Worm (Caenorhabditis elegans) whole organism, L4 larva: ENCODE measurements around the gene dhs-28.

ENCODE experiments used
- F10B5.3 ChIP-seq: sonication (generic microtip); optimal IDR thresholded peaks from 2 replicates; lab custom pipeline; 2016; ENCODE audit warnings: mild to moderate bottlenecking, missing genetic modification characterization, missing compliant biosample characterization
- F26F4.8 ChIP-seq: fragments of 200-800 bp; sonication (Bioruptor generic); conservative IDR thresholded peaks from 2 replicates; pipeline ENCODE4 v1.3.6; 2022; ENCODE audit warnings: missing genetic modification characterization, missing compliant biosample characterization
- ZK337.2 ChIP-seq: fragments of 200-800 bp; sonication (Bioruptor generic); IDR thresholded peaks from 2 replicates; pipeline ENCODE4 v1.3.6; 2022; ENCODE audit warnings: missing genetic modification reagents, missing genetic modification characterization, missing compliant biosample characterization
- ZK546.5 ChIP-seq, 2 experiments: sonication (generic microtip); optimal IDR thresholded peaks; 2 replicates each; lab custom pipeline; 2017; ENCODE audit warnings: missing biosample characterization in 2 of 2, missing genetic modification characterization in 2 of 2
- aly-2 ChIP-seq: sonication (generic microtip); optimal IDR thresholded peaks from 2 replicates; lab custom pipeline; 2018; ENCODE audit warnings: missing biosample characterization, missing genetic modification characterization
- attf-4 ChIP-seq: sonication (generic microtip); optimal IDR thresholded peaks from 3 replicates; lab custom pipeline; 2017; ENCODE audit warnings: missing biosample characterization, missing genetic modification characterization
- ceh-20 ChIP-seq: fragments of 200-800 bp; sonication (Bioruptor generic); IDR thresholded peaks from 2 replicates; pipeline ENCODE4 v1.3.6; 2022; ENCODE audit warnings: missing genetic modification reagents, missing genetic modification characterization, missing compliant biosample characterization
- ceh-32 ChIP-seq: sonication (generic microtip); optimal IDR thresholded peaks from 2 replicates; lab custom pipeline; 2016; ENCODE audit warnings: mild to moderate bottlenecking, missing genetic modification characterization, missing compliant biosample characterization; ENCODE audit not compliant: poor library complexity
- ceh-44 ChIP-seq: fragments of 200-800 bp; sonication (Bioruptor generic); IDR thresholded peaks from 2 replicates; pipeline ENCODE4 v1.3.6; 2022; ENCODE audit warnings: missing genetic modification reagents, missing genetic modification characterization, missing compliant biosample characterization
- ceh-62 ChIP-seq: sonication (generic microtip); optimal IDR thresholded peaks from 2 replicates; lab custom pipeline; 2017; ENCODE audit warnings: missing biosample characterization, missing genetic modification characterization
- ceh-82 ChIP-seq: sonication (generic microtip); optimal IDR thresholded peaks from 2 replicates; lab custom pipeline; 2017; ENCODE audit warnings: missing biosample characterization, missing genetic modification characterization
- ces-1 ChIP-seq: fragments of 150-350 bp; sonication (generic microtip); optimal IDR thresholded peaks from 4 replicates; lab custom pipeline; 2014; ENCODE audit warnings: missing biosample characterization, missing genetic modification reagents, missing genetic modification characterization
- ctbp-1 ChIP-seq: fragments of 200-800 bp; sonication (Bioruptor generic); IDR thresholded peaks from 2 replicates; pipeline ENCODE4 v1.3.6; 2022; ENCODE audit warnings: missing genetic modification reagents, missing genetic modification characterization, missing compliant biosample characterization
- daf-12 ChIP-seq: fragments of 150-350 bp; optimal IDR thresholded peaks from 2 replicates; lab custom pipeline; 2014; ENCODE audit warnings: missing biosample characterization, missing genetic modification reagents, missing genetic modification characterization
- daf-16 ChIP-seq, 3 experiments: sonication (generic microtip); optimal IDR thresholded peaks; 2 replicates each; lab custom pipeline; 2016 to 2017; ENCODE audit warnings: missing genetic modification characterization in 3 of 3, missing genetic modification reagents in 3 of 3, mild to moderate bottlenecking in 2 of 3, missing compliant biosample characterization in 2 of 3, missing biosample characterization in 1 of 3, moderate library complexity in 1 of 3
- daf-19 ChIP-seq: fragments of 200-800 bp; sonication (Bioruptor generic); conservative IDR thresholded peaks from 2 replicates; pipeline ENCODE4 v1.3.6; 2022; ENCODE audit warnings: missing genetic modification characterization, missing compliant biosample characterization
- daf-8 ChIP-seq: fragments of 200-800 bp; sonication (Bioruptor generic); IDR thresholded peaks from 2 replicates; pipeline ENCODE4 v1.3.6; 2022; ENCODE audit warnings: missing genetic modification characterization, missing compliant biosample characterization
- dmd-8 ChIP-seq: fragments of 200-800 bp; sonication (Bioruptor generic); IDR thresholded peaks from 2 replicates; pipeline ENCODE4 v1.3.6; 2022; ENCODE audit warnings: missing genetic modification characterization, missing compliant biosample characterization
- dmd-9 ChIP-seq: fragments of 200-800 bp; sonication (Bioruptor generic); IDR thresholded peaks from 2 replicates; pipeline ENCODE4 v1.3.6; 2022; ENCODE audit warnings: missing genetic modification reagents, missing genetic modification characterization, missing compliant biosample characterization
- duxl-1 ChIP-seq: sonication (generic microtip); optimal IDR thresholded peaks from 2 replicates; lab custom pipeline; 2016; ENCODE audit warnings: mild to moderate bottlenecking, missing genetic modification characterization, moderate library complexity, missing compliant biosample characterization; ENCODE audit not compliant: poor library complexity
- dve-1 ChIP-seq: sonication (generic microtip); optimal IDR thresholded peaks from 2 replicates; lab custom pipeline; 2017; ENCODE audit warnings: antibody characterized with exemption, mild to moderate bottlenecking, missing genetic modification characterization, missing compliant biosample characterization; ENCODE audit not compliant: insufficient read depth
- fkh-10 ChIP-seq: fragments of 150-350 bp; optimal IDR thresholded peaks from 2 replicates; lab custom pipeline; 2014; ENCODE audit warnings: missing biosample characterization, missing genetic modification reagents, missing genetic modification characterization
- hif-1 ChIP-seq, 2 experiments: sonication (generic microtip); optimal IDR thresholded peaks; 2 replicates each; lab custom pipeline; 2016 to 2017; ENCODE audit warnings: missing compliant biosample characterization in 2 of 2, missing genetic modification characterization in 2 of 2, missing genetic modification reagents in 2 of 2, missing genotype in 2 of 2, mild to moderate bottlenecking in 1 of 2
- hlh-11 ChIP-seq: fragments of 200-800 bp; sonication (Bioruptor generic); optimal IDR thresholded peaks from 2 replicates; lab custom pipeline; 2018; ENCODE audit warnings: mild to moderate bottlenecking, missing genetic modification characterization, missing compliant biosample characterization
- hlh-30 ChIP-seq: sonication (generic microtip); optimal IDR thresholded peaks from 2 replicates; lab custom pipeline; 2017; ENCODE audit warnings: antibody characterized with exemption, mild to moderate bottlenecking, missing genetic modification characterization, missing compliant biosample characterization; ENCODE audit not compliant: insufficient read depth
- hmg-1.1 ChIP-seq: fragments of 200-800 bp; sonication (Bioruptor generic); IDR thresholded peaks from 2 replicates; pipeline ENCODE4 v1.3.6; 2022; ENCODE audit warnings: missing genetic modification reagents, missing genetic modification characterization, missing compliant biosample characterization
- lim-7 ChIP-seq: fragments of 200-800 bp; sonication (Bioruptor generic); IDR thresholded peaks from 2 replicates; pipeline ENCODE4 v1.3.6; 2022; ENCODE audit warnings: missing genetic modification characterization, missing compliant biosample characterization
- lin-13 ChIP-seq: fragments of 150-350 bp; optimal IDR thresholded peaks from 2 replicates; lab custom pipeline; 2014; ENCODE audit warnings: missing biosample characterization, missing genetic modification reagents, missing genetic modification characterization
- lin-15B ChIP-seq: fragments of 150-350 bp; sonication (generic microtip); optimal IDR thresholded peaks from 3 replicates; lab custom pipeline; 2014; ENCODE audit warnings: missing biosample characterization, missing genetic modification characterization
- lin-29 ChIP-seq: fragments of 200-800 bp; sonication (Bioruptor generic); IDR thresholded peaks from 2 replicates; pipeline ENCODE4 v1.3.6; 2022; ENCODE audit warnings: missing genetic modification reagents, missing genetic modification characterization, missing compliant biosample characterization
- lin-39 ChIP-seq: fragments of 150-350 bp; optimal IDR thresholded peaks from 2 replicates; lab custom pipeline; 2014; ENCODE audit warnings: missing biosample characterization, missing genetic modification reagents, missing genetic modification characterization
- lir-3 ChIP-seq: sonication (generic microtip); optimal IDR thresholded peaks from 2 replicates; lab custom pipeline; 2016; ENCODE audit warnings: mild to moderate bottlenecking, missing genetic modification characterization, missing compliant biosample characterization
- madf-5 ChIP-seq, 2 experiments: fragments of 200-800 bp; sonication (Bioruptor generic); IDR thresholded peaks; 2 replicates each; pipeline ENCODE4 v1.3.6; 2022; ENCODE audit warnings: missing compliant biosample characterization in 2 of 2, missing genetic modification characterization in 2 of 2
- mes-2 ChIP-seq: sonication (generic microtip); optimal IDR thresholded peaks from 2 replicates; lab custom pipeline; 2016; ENCODE audit warnings: missing genotype, mild to moderate bottlenecking, missing genetic modification characterization, missing compliant biosample characterization; ENCODE audit not compliant: poor library complexity, severe bottlenecking
- mxl-2 ChIP-seq: fragments of 200-800 bp; sonication (Bioruptor generic); conservative IDR thresholded peaks from 2 replicates; pipeline ENCODE4 v1.3.6; 2022; ENCODE audit warnings: missing genetic modification reagents, missing genetic modification characterization, missing compliant biosample characterization
- mxl-3 ChIP-seq: fragments of 200-800 bp; sonication (Bioruptor generic); optimal IDR thresholded peaks from 2 replicates; lab custom pipeline; 2018; ENCODE audit warnings: mild to moderate bottlenecking, missing genetic modification characterization, missing compliant biosample characterization
- nhr-28 ChIP-seq: fragments of 150-350 bp; optimal IDR thresholded peaks from 2 replicates; lab custom pipeline; 2014; ENCODE audit warnings: missing biosample characterization, missing genetic modification characterization
- nhr-41 ChIP-seq: fragments of 200-800 bp; sonication (Bioruptor generic); IDR thresholded peaks from 2 replicates; pipeline ENCODE4 v1.3.6; 2022; ENCODE audit warnings: missing genetic modification reagents, missing genetic modification characterization, missing compliant biosample characterization
- saeg-2 ChIP-seq: fragments of 200-800 bp; sonication (Bioruptor generic); IDR thresholded peaks from 2 replicates; pipeline ENCODE4 v1.3.6; 2022; ENCODE audit warnings: missing genetic modification reagents, missing genetic modification characterization, missing compliant biosample characterization
- set-16 ChIP-seq: fragments of 200-800 bp; sonication (Bioruptor generic); IDR thresholded peaks from 2 replicates; pipeline ENCODE4 v1.3.6; 2022; ENCODE audit warnings: missing genetic modification reagents, missing genetic modification characterization, missing compliant biosample characterization
- skn-1 ChIP-seq: fragments of 150-350 bp; optimal IDR thresholded peaks from 2 replicates; lab custom pipeline; 2014; ENCODE audit warnings: missing biosample characterization, missing genetic modification characterization
- spr-1 ChIP-seq: sonication (generic microtip); optimal IDR thresholded peaks from 2 replicates; lab custom pipeline; 2016; ENCODE audit warnings: mild to moderate bottlenecking, missing genetic modification characterization, missing compliant biosample characterization
- spr-3 ChIP-seq: fragments of 200-800 bp; sonication (Bioruptor generic); optimal IDR thresholded peaks from 2 replicates; lab custom pipeline; 2018; ENCODE audit warnings: mild to moderate bottlenecking, missing genetic modification characterization, missing compliant biosample characterization
- tra-1 ChIP-seq: fragments of 200-800 bp; sonication (Bioruptor generic); IDR thresholded peaks from 2 replicates; pipeline ENCODE4 v1.3.6; 2022; ENCODE audit warnings: missing genetic modification reagents, missing genetic modification characterization, missing compliant biosample characterization
- unc-130 ChIP-seq: sonication (generic microtip); optimal IDR thresholded peaks from 2 replicates; lab custom pipeline; 2016; ENCODE audit warnings: missing genetic modification reagents, missing genetic modification characterization, missing compliant biosample characterization
- zag-1 ChIP-seq: fragments of 150-350 bp; optimal IDR thresholded peaks from 2 replicates; lab custom pipeline; 2014; ENCODE audit warnings: missing biosample characterization, missing genetic modification characterization
- zfp-2 ChIP-seq: sonication (generic microtip); optimal IDR thresholded peaks from 2 replicates; lab custom pipeline; 2016; ENCODE audit warnings: mild to moderate bottlenecking, missing genetic modification characterization, missing compliant biosample characterization
- zip-11 ChIP-seq: fragments of 200-800 bp; sonication (Bioruptor generic); IDR thresholded peaks from 2 replicates; pipeline ENCODE4 v1.3.6; 2022; ENCODE audit warnings: missing genetic modification characterization, missing compliant biosample characterization
- zip-2 ChIP-seq: fragments of 150-350 bp; optimal IDR thresholded peaks from 2 replicates; lab custom pipeline; 2014; ENCODE audit warnings: missing biosample characterization, missing genetic modification characterization
- ztf-7 ChIP-seq: fragments of 150-350 bp; optimal IDR thresholded peaks from 2 replicates; lab custom pipeline; 2014; ENCODE audit warnings: missing biosample characterization, missing genetic modification characterization

dhs-28 gene

ce11 chrX:6867707-6868106 lies 49.5 kb downstream of the dhs-28 start (continued):
- peak; percentile 81 for TF ChIP-seq lir-3
- peak; percentile 81 for TF ChIP-seq ctbp-1 (GFP tag; lab: Robert Waterston, UW)
- no peak for TF ChIP-seq skn-1 (tag; lab: Kevin White, UChicago)
- no peak for TF ChIP-seq zip-2 (tag; lab: Kevin White, UChicago)
- peak; percentile 92 for TF ChIP-seq lim-7 (GFP tag; lab: Robert Waterston, UW)
- peak; percentile 67 for TF ChIP-seq spr-3
- TF ChIP-seq lin-13, result peak; percentile 73
- no peak for TF ChIP-seq lin-39 (tag; lab: Kevin White, UChicago)
- TF ChIP-seq unc-130, result no peak
- TF ChIP-seq ceh-62 (tag; lab: Kevin White, UChicago), result no peak
- TF ChIP-seq set-16, result no peak
- peak; percentile 76 for TF ChIP-seq hmg-1.1 (GFP tag; lab: Robert Waterston, UW)
- no peak for TF ChIP-seq ztf-7 (tag; lab: Kevin White, UChicago)
- TF ChIP-seq ZK337.2 (GFP tag; lab: Robert Waterston, UW), result 0 out of 2 replicates have a peak, but pooled peaks have one; percentile 4
- no peak for TF ChIP-seq lin-15B
- no peak for TF ChIP-seq ceh-32
- TF ChIP-seq hlh-11 (tag; lab: Kevin White, UChicago), result peak; percentile 68
- no peak for TF ChIP-seq fkh-10 (GFP tag; lab: Kevin White, UChicago)
- TF ChIP-seq zag-1, result no peak
- TF ChIP-seq tra-1 (GFP tag; lab: Robert Waterston, UW), result peak; percentile 72
- TF ChIP-seq ceh-82 (tag; lab: Kevin White, UChicago), result no peak
- TF ChIP-seq ceh-20 (GFP tag; lab: Robert Waterston, UW), result peak; percentile 64; the same call in 1 of the 2 replicates
- no peak for TF ChIP-seq attf-4 (tag; lab: Kevin White, UChicago)
- TF ChIP-seq dmd-9 (GFP tag; lab: Robert Waterston, UW), result peak; percentile 69; the same call in 1 of the 2 replicates
- peak; percentile 90 for TF ChIP-seq nhr-41 (GFP tag; lab: Robert Waterston, UW)
- 0 out of 2 replicates have a peak, but pooled peaks have one; percentile 33 for TF ChIP-seq daf-8 (GFP tag; lab: Robert Waterston, UW)
- 0 out of 2 replicates have a peak, but pooled peaks have one; percentile 39 for TF ChIP-seq lin-29
- TF ChIP-seq mxl-2 (GFP tag; lab: Robert Waterston, UW), result peak; percentile 69
- TF ChIP-seq hif-1 (tag; optimal IDR thresholded peaks at IDR 0.05; lab: Kevin White, UChicago), result peak; percentile 10 to 35
- TF ChIP-seq aly-2 (tag; lab: Kevin White, UChicago), result no peak
- TF ChIP-seq zfp-2 (tag; lab: Kevin White, UChicago), result peak; percentile 38
- peak; percentile 89 for TF ChIP-seq duxl-1 (tag; lab: Kevin White, UChicago)
- peak; percentile 85 for TF ChIP-seq mes-2 (tag; lab: Kevin White, UChicago)
- TF ChIP-seq daf-12 (tag; lab: Kevin White, UChicago), result no peak
- peak; percentile 72 for TF ChIP-seq dve-1 (tag; lab: Kevin White, UChicago)
- peak; percentile 85 for TF ChIP-seq F26F4.8 (GFP tag; lab: Robert Waterston, UW)
- TF ChIP-seq ZK546.5 (tag; optimal IDR thresholded peaks at IDR 0.05; lab: Kevin White, UChicago), result no peak
- peak; percentile 70; the same call in 1 of the 2 replicates for TF ChIP-seq ceh-44 (GFP tag; lab: Robert Waterston, UW)
- TF ChIP-seq daf-19, result peak; percentile 89
- no peak for TF ChIP-seq ces-1 (GFP tag; lab: Kevin White, UChicago)
- TF ChIP-seq hlh-30, result peak; percentile 62
- peak; percentile 20 for TF ChIP-seq nhr-28
- TF ChIP-seq daf-16 (GFP tag; optimal IDR thresholded peaks at IDR 0.05; lab: Kevin White, UChicago), result peak; percentile 73 to 96
- TF ChIP-seq daf-16 (tag; optimal IDR thresholded peaks at IDR 0.05; lab: Kevin White, UChicago), result peak; percentile 82
- peak; percentile 94 for TF ChIP-seq dmd-8 (GFP tag; lab: Robert Waterston, UW)
- TF ChIP-seq F10B5.3, result peak; percentile 73
- peak; percentile 77; the same call in 1 of the 2 replicates for TF ChIP-seq zip-11 (GFP tag; lab: Robert Waterston, UW)
- peak; percentile 69 for TF ChIP-seq mxl-3 (GFP tag; lab: Kevin White, UChicago)
- peak; percentile 36; the same call in 1 of the 2 replicates for TF ChIP-seq saeg-2
- TF ChIP-seq madf-5 (GFP tag; IDR thresholded peaks at IDR 0.05; lab: Robert Waterston, UW), result peak; percentile 84 to 88; a peak in 3 of 4 replicates
- peak; percentile 75 for TF ChIP-seq spr-1 (tag; lab: Kevin White, UChicago)
